Fruit fly (Drosophila melanogaster): ENCODE results near the gene CG33124.

The CG33124 gene

DNA sequence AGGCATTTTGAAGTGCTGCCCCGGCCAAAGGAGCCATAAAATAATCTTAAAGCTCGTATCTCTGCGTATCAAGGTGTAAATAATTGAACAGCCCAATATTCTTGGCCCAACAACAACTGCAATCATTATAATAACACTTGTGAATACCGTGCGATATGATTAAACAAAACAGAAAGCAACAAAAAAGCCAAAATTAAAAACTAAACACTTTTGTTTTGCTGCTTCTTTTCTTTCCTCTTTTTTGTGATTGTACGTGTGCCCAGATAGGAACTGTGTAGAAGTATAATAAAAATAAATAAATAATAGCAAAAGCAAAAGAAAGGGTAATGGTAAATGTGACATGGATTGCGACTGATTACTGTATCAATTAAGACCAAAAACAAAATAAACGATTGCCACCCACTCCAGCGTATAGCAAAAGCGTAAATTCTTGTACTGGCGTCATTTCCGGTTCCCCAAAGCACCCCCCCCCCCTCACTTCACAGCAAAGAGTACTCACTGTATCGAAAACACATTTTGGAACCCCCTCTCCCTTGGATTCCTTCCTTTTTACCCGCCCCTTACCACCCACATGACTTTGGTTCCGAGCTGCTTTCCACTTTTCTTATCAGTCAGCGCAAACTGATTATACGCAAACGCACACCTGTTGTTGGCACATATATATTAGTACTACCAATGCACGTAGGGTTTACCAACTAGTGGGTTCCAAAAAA, 37.4 kb downstream of the CG33124 start:
- TF ChIP-seq CG14711 (tag; optimal IDR thresholded peaks at IDR 0.05) (no peak), CG7101 (tag; optimal IDR thresholded peaks at IDR 0.05) (peak; percentile 29), ovo (GFP tag; optimal IDR thresholded peaks at IDR 0.05) (peak; percentile 27), cic (GFP tag; optimal IDR thresholded peaks at IDR 0.05) (peak; percentile 93), tj (GFP tag; optimal IDR thresholded peaks at IDR 0.05) (peak; percentile 42), kay (GFP tag; ENCODE audit: borderline replicate concordance) (peak; percentile 70), CG12768 (GFP tag; optimal IDR thresholded peaks at IDR 0.05) (peak; percentile 16), CG11617 (GFP tag; optimal IDR thresholded peaks at IDR 0.05) (peak; percentile 35), CG1620 (GFP tag; optimal IDR thresholded peaks at IDR 0.05) (no peak), Mnt (GFP tag; optimal IDR thresholded peaks at IDR 0.05) (peak; percentile 39)

- TF ChIP-seq ovo (GFP tag; optimal IDR thresholded peaks at IDR 0.05) (peak; percentile 32), CG1620 (GFP tag; optimal IDR thresholded peaks at IDR 0.05) (no peak), cic (GFP tag; optimal IDR thresholded peaks at IDR 0.05) (peak; percentile 35), kay (GFP tag; ENCODE audit: borderline replicate concordance) (peak; percentile 34)
Measured at dm6 chr2L:2168894-2169456, 39.9 kb downstream of the CG33124 start.

DNA sequence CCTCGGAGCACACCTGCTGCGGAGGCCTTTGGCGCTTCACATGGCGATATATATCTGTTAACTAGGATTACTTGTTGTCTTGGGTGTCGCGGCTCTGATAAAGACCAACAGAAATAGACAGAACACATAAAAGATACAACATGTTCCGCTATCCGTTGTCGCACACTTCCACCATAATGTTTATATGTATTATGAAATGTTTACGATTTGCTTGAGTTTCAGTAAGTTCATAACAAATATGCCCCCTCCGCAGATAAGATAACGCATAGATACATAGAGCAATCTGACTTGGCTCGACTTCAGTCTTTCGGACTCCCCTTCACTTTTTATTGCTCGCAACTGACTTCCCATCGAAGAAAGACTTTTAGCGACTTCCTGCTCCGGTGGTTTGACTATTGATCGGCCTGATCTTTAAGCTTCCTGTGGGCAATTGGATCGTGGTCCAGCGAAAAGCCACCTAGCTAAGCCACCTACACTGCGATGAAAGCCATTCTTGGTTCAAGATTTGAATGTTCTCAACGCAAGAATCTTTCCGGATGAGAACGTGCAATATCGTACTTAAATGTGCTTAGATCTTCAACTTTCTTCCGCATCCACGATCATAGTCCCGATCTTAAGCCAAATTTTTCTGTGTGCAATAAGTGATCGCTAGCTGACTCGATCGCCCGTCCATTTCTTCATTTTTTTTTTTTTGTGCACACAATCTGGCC, 40.6 kb downstream of the CG33124 start:
- TF ChIP-seq tj (GFP tag; optimal IDR thresholded peaks at IDR 0.05) (no peak), CG11617 (GFP tag; optimal IDR thresholded peaks at IDR 0.05) (no peak)

- TF ChIP-seq CG11617 (GFP tag; optimal IDR thresholded peaks at IDR 0.05), result no peak
- TF ChIP-seq CG12768 (GFP tag; optimal IDR thresholded peaks at IDR 0.05), result no peak
- TF ChIP-seq toe (GFP tag; optimal IDR thresholded peaks at IDR 0.05), result no peak
- no peak for TF ChIP-seq CG33017 (tag; optimal IDR thresholded peaks at IDR 0.05)
- no peak for TF ChIP-seq kay (GFP tag; ENCODE audit: borderline replicate concordance)
- TF ChIP-seq Crg-1 (GFP tag; optimal IDR thresholded peaks at IDR 0.05), result no peak
- no peak for TF ChIP-seq Hr96 (GFP tag; optimal IDR thresholded peaks at IDR 0.05)
- TF ChIP-seq cic (GFP tag; optimal IDR thresholded peaks at IDR 0.05), result no peak
- no peak for TF ChIP-seq Clk (GFP tag; optimal IDR thresholded peaks at IDR 0.05)
- no peak for TF ChIP-seq CG14711 (tag; optimal IDR thresholded peaks at IDR 0.05)
- TF ChIP-seq CG5204 (GFP tag; optimal IDR thresholded peaks at IDR 0.05), result no peak
- TF ChIP-seq Mnt (GFP tag; optimal IDR thresholded peaks at IDR 0.05), result no peak
- TF ChIP-seq CG7045 (GFP tag; optimal IDR thresholded peaks at IDR 0.05), result no peak
- TF ChIP-seq CG1620 (GFP tag; optimal IDR thresholded peaks at IDR 0.05), result no peak
- no peak for TF ChIP-seq tj (GFP tag; optimal IDR thresholded peaks at IDR 0.05)
Measured at dm6 chr2L:2166958-2167707, 41.8 kb downstream of the CG33124 start.

dm6 chr2L:2165864-2166263, 43.0 kb downstream of the CG33124 start:
- TF ChIP-seq CG33017 (tag; optimal IDR thresholded peaks at IDR 0.05) (no peak), ovo (GFP tag; optimal IDR thresholded peaks at IDR 0.05) (no peak), bab1 (GFP tag; optimal IDR thresholded peaks at IDR 0.05) (peak; percentile 31), CG7045 (GFP tag; optimal IDR thresholded peaks at IDR 0.05) (no peak), toe (GFP tag; optimal IDR thresholded peaks at IDR 0.05) (peak; percentile 4), CG14711 (tag; optimal IDR thresholded peaks at IDR 0.05) (peak; percentile 26), Mnt (GFP tag; optimal IDR thresholded peaks at IDR 0.05) (peak; percentile 69), tj (GFP tag; optimal IDR thresholded peaks at IDR 0.05) (peak; percentile 100), CG12768 (GFP tag; optimal IDR thresholded peaks at IDR 0.05) (peak; percentile 27), Hr96 (GFP tag; optimal IDR thresholded peaks at IDR 0.05) (no peak), cnc (optimal IDR thresholded peaks at IDR 0.05) (no peak), pad (GFP tag; optimal IDR thresholded peaks at IDR 0.05) (peak; percentile 19), CG11617 (GFP tag; optimal IDR thresholded peaks at IDR 0.05) (peak; percentile 56), cic (GFP tag; optimal IDR thresholded peaks at IDR 0.05) (peak; percentile 51), CG1620 (GFP tag; optimal IDR thresholded peaks at IDR 0.05) (peak; percentile 6), Crg-1 (GFP tag; optimal IDR thresholded peaks at IDR 0.05) (no peak), kay (GFP tag; ENCODE audit: borderline replicate concordance) (no peak), Clk (GFP tag; optimal IDR thresholded peaks at IDR 0.05) (no peak), CG7101 (tag; optimal IDR thresholded peaks at IDR 0.05) (peak; percentile 19), CG5204 (GFP tag; optimal IDR thresholded peaks at IDR 0.05) (no peak)

- no peak for TF ChIP-seq Crg-1 (GFP tag; optimal IDR thresholded peaks at IDR 0.05)
- no peak for TF ChIP-seq kay (GFP tag; ENCODE audit: borderline replicate concordance)
- TF ChIP-seq Clk (GFP tag; optimal IDR thresholded peaks at IDR 0.05), result no peak
- no peak for TF ChIP-seq Hr96 (GFP tag; optimal IDR thresholded peaks at IDR 0.05)
- TF ChIP-seq ovo (GFP tag; optimal IDR thresholded peaks at IDR 0.05), result no peak
- TF ChIP-seq CG33017 (tag; optimal IDR thresholded peaks at IDR 0.05), result no peak
- no peak for TF ChIP-seq tj (GFP tag; optimal IDR thresholded peaks at IDR 0.05)
- no peak for TF ChIP-seq CG14711 (tag; optimal IDR thresholded peaks at IDR 0.05)
- no peak for TF ChIP-seq toe (GFP tag; optimal IDR thresholded peaks at IDR 0.05)
- TF ChIP-seq CG5204 (GFP tag; optimal IDR thresholded peaks at IDR 0.05), result no peak
- TF ChIP-seq CG7101 (tag; optimal IDR thresholded peaks at IDR 0.05), result no peak
- no peak for TF ChIP-seq CG11617 (GFP tag; optimal IDR thresholded peaks at IDR 0.05)
- TF ChIP-seq pad (GFP tag; optimal IDR thresholded peaks at IDR 0.05), result no peak
- no peak for TF ChIP-seq cnc (optimal IDR thresholded peaks at IDR 0.05)
- TF ChIP-seq cic (GFP tag; optimal IDR thresholded peaks at IDR 0.05), result no peak
- TF ChIP-seq bab1 (GFP tag; optimal IDR thresholded peaks at IDR 0.05), result no peak
Measured at dm6 chr2L:2165238-2165577, 43.7 kb downstream of the CG33124 start.
